Worm (Caenorhabditis elegans) whole organism, L1 larva: Measurements from ENCODE around the gene T05A7.1.

Experiments used
- C04F5.9 ChIP-seq: sonication (generic microtip); optimal IDR thresholded peaks from 2 replicates; lab custom pipeline; 2016; ENCODE audit warnings: missing genetic modification characterization, missing compliant biosample characterization
- C16A3.4 ChIP-seq: fragments of 150-350 bp; optimal IDR thresholded peaks from 2 replicates; lab custom pipeline; 2014; ENCODE audit warnings: missing biosample characterization, missing genetic modification characterization
- F16B12.6 ChIP-seq: fragments of 150-350 bp; optimal IDR thresholded peaks from 2 replicates; lab custom pipeline; 2014; ENCODE audit warnings: missing biosample characterization, missing genetic modification characterization
- Y116A8C.19 ChIP-seq: sonication (generic microtip); optimal IDR thresholded peaks from 2 replicates; lab custom pipeline; 2016; ENCODE audit warnings: missing compliant biosample characterization, missing genetic modification characterization, borderline replicate concordance
- aha-1 ChIP-seq: fragments of 150-350 bp; optimal IDR thresholded peaks from 2 replicates; lab custom pipeline; 2014; ENCODE audit warnings: missing biosample characterization, missing genetic modification characterization
- alr-1 ChIP-seq: fragments of 200-800 bp; sonication (Bioruptor generic); optimal IDR thresholded peaks from 2 replicates; lab custom pipeline; 2018; ENCODE audit warnings: borderline replicate concordance, mild to moderate bottlenecking, missing genetic modification characterization, missing compliant biosample characterization
- aly-2 ChIP-seq: fragments of 150-350 bp; optimal IDR thresholded peaks from 2 replicates; lab custom pipeline; 2014; ENCODE audit warnings: missing biosample characterization, missing genetic modification characterization
- blmp-1 ChIP-seq: fragments of 150-350 bp; optimal IDR thresholded peaks from 2 replicates; lab custom pipeline; 2014; ENCODE audit warnings: missing biosample characterization, missing genetic modification characterization
- ceh-63 ChIP-seq: fragments of 200-800 bp; sonication (Bioruptor generic); optimal IDR thresholded peaks from 2 replicates; lab custom pipeline; 2018; ENCODE audit warnings: mild to moderate bottlenecking, missing genetic modification characterization, missing compliant biosample characterization
- ceh-82 ChIP-seq, 3 experiments: fragments of 150-350 bp in 1 of 3; sonication (generic microtip) in 2 of 3; optimal IDR thresholded peaks; 2 replicates each; lab custom pipeline; 2014 to 2017; ENCODE audit warnings: missing biosample characterization in 3 of 3, missing genetic modification characterization in 3 of 3
- ceh-88 ChIP-seq: fragments of 200-800 bp; sonication (Bioruptor generic); IDR thresholded peaks from 2 replicates; pipeline ENCODE4 v1.3.6; 2022; ENCODE audit warnings: missing genetic modification characterization, missing compliant biosample characterization
- ceh-90 ChIP-seq: sonication (generic microtip); optimal IDR thresholded peaks from 2 replicates; lab custom pipeline; 2016; ENCODE audit warnings: missing genetic modification characterization, missing compliant biosample characterization
- dpl-1 ChIP-seq, 3 experiments: fragments of 150-350 bp in 2 of 3; sonication (generic microtip) in 1 of 3; optimal IDR thresholded peaks; 2 replicates each; lab custom pipeline; 2014 to 2017; ENCODE audit warnings: missing biosample characterization in 3 of 3, missing genetic modification characterization in 3 of 3, missing genetic modification reagents in 3 of 3
- dsc-1 ChIP-seq: sonication (generic microtip); optimal IDR thresholded peaks from 2 replicates; lab custom pipeline; 2016; ENCODE audit warnings: mild to moderate bottlenecking, missing genetic modification characterization, missing compliant biosample characterization
- efl-3 ChIP-seq: fragments of 200-800 bp; sonication (Bioruptor generic); optimal IDR thresholded peaks from 2 replicates; lab custom pipeline; 2018; ENCODE audit warnings: mild to moderate bottlenecking, missing genetic modification characterization, missing compliant biosample characterization
- egl-13 ChIP-seq: sonication (generic microtip); optimal IDR thresholded peaks from 2 replicates; lab custom pipeline; 2016; ENCODE audit warnings: missing genotype, missing genetic modification reagents, missing genetic modification characterization, missing compliant biosample characterization
- egl-27 ChIP-seq, 2 experiments: fragments of 150-350 bp in 1 of 2; sonication (generic microtip); optimal IDR thresholded peaks; 3 replicates each; lab custom pipeline; 2017 to 2018; ENCODE audit warnings: missing biosample characterization in 2 of 2, missing genetic modification characterization in 2 of 2, missing genetic modification reagents in 2 of 2
- elt-2 ChIP-seq: sonication (generic microtip); optimal IDR thresholded peaks from 2 replicates; lab custom pipeline; 2016; ENCODE audit warnings: missing genetic modification characterization, mild to moderate bottlenecking, inconsistent platforms, missing compliant biosample characterization, missing genetic modification reagents
- elt-3 ChIP-seq, 6 experiments: fragments of 150-350 bp in 1 of 6; sonication (generic microtip); optimal IDR thresholded peaks; 2 replicates each; lab custom pipeline; 2017 to 2018; ENCODE audit warnings: missing biosample characterization in 6 of 6, missing genetic modification characterization in 6 of 6, inconsistent platforms in 1 of 6
- ets-5 ChIP-seq: fragments of 200-800 bp; sonication (Bioruptor generic); IDR thresholded peaks from 2 replicates; pipeline ENCODE4 v1.3.6; 2022; ENCODE audit warnings: missing genetic modification characterization, missing compliant biosample characterization
- fkh-10 ChIP-seq: sonication (generic microtip); optimal IDR thresholded peaks from 2 replicates; lab custom pipeline; 2017; ENCODE audit warnings: missing biosample characterization, missing genetic modification reagents, missing genetic modification characterization
- fkh-4 ChIP-seq: sonication (generic microtip); optimal IDR thresholded peaks from 2 replicates; lab custom pipeline; 2016; ENCODE audit warnings: missing compliant biosample characterization, missing genetic modification characterization, borderline replicate concordance
- fkh-8 ChIP-seq: sonication (generic microtip); optimal IDR thresholded peaks from 2 replicates; lab custom pipeline; 2016; ENCODE audit warnings: mild to moderate bottlenecking, missing genetic modification characterization, missing compliant biosample characterization
- fos-1 ChIP-seq: fragments of 150-350 bp; optimal IDR thresholded peaks from 2 replicates; lab custom pipeline; 2014; ENCODE audit warnings: missing biosample characterization, missing genetic modification characterization
- hlh-17 ChIP-seq: fragments of 200-800 bp; sonication (Bioruptor generic); optimal IDR thresholded peaks from 2 replicates; lab custom pipeline; 2018; ENCODE audit warnings: missing genetic modification characterization, mild to moderate bottlenecking, missing compliant biosample characterization, moderate library complexity, borderline replicate concordance
- hlh-4 ChIP-seq: sonication (generic microtip); optimal IDR thresholded peaks from 2 replicates; lab custom pipeline; 2016; ENCODE audit warnings: mild to moderate bottlenecking, missing genetic modification characterization, missing compliant biosample characterization
- isw-1 ChIP-seq: fragments of 200-800 bp; sonication (Bioruptor generic); IDR thresholded peaks from 2 replicates; pipeline ENCODE4 v1.3.6; 2022; ENCODE audit warnings: missing genetic modification characterization, missing compliant biosample characterization
- jun-1 ChIP-seq: fragments of 150-350 bp; optimal IDR thresholded peaks from 2 replicates; lab custom pipeline; 2014; ENCODE audit warnings: missing biosample characterization, missing genetic modification reagents, missing genetic modification characterization
- lin-13 ChIP-seq: fragments of 150-350 bp; optimal IDR thresholded peaks from 2 replicates; lab custom pipeline; 2014; ENCODE audit warnings: missing biosample characterization, missing genetic modification reagents, missing genetic modification characterization
- lin-14 ChIP-seq: fragments of 200-800 bp; sonication (Bioruptor generic); optimal IDR thresholded peaks from 2 replicates; lab custom pipeline; 2018; ENCODE audit warnings: mild to moderate bottlenecking, missing genetic modification characterization, moderate library complexity, missing compliant biosample characterization
- lin-35 ChIP-seq, 2 experiments: fragments of 150-350 bp; optimal IDR thresholded peaks; 2 replicates each; lab custom pipeline; 2014; ENCODE audit warnings: missing biosample characterization in 2 of 2, missing genetic modification characterization in 2 of 2, missing genetic modification reagents in 2 of 2
- lin-39 ChIP-seq: fragments of 150-350 bp; optimal IDR thresholded peaks from 2 replicates; lab custom pipeline; 2014; ENCODE audit warnings: missing biosample characterization, missing genetic modification reagents, missing genetic modification characterization
- lir-3 ChIP-seq: sonication (generic microtip); optimal IDR thresholded peaks from 2 replicates; lab custom pipeline; 2016; ENCODE audit warnings: mild to moderate bottlenecking, missing genetic modification characterization, moderate library complexity, missing compliant biosample characterization; ENCODE audit not compliant: poor library complexity
- mab-9 ChIP-seq: fragments of 200-800 bp; sonication (Bioruptor generic); IDR thresholded peaks from 2 replicates; pipeline ENCODE4 v1.3.6; 2022; ENCODE audit warnings: missing genetic modification reagents, missing genetic modification characterization, missing compliant biosample characterization
- mdl-1 ChIP-seq, 2 experiments: fragments of 150-350 bp; optimal IDR thresholded peaks; 2 replicates each; lab custom pipeline; 2014 to 2017; ENCODE audit warnings: missing biosample characterization in 2 of 2, missing genetic modification characterization in 2 of 2, inconsistent platforms in 1 of 2
- mef-2 ChIP-seq: fragments of 150-350 bp; optimal IDR thresholded peaks from 2 replicates; lab custom pipeline; 2014; ENCODE audit warnings: missing biosample characterization, missing genetic modification characterization
- mep-1 ChIP-seq: fragments of 150-350 bp; optimal IDR thresholded peaks from 2 replicates; lab custom pipeline; 2014; ENCODE audit warnings: missing biosample characterization, missing genetic modification characterization
- nhr-11 ChIP-seq: fragments of 150-350 bp; optimal IDR thresholded peaks from 2 replicates; lab custom pipeline; 2014; ENCODE audit warnings: missing biosample characterization, missing genetic modification characterization
- nhr-12 ChIP-seq: sonication (generic microtip); optimal IDR thresholded peaks from 2 replicates; lab custom pipeline; 2017; ENCODE audit warnings: missing biosample characterization, missing genetic modification characterization
- nhr-19 ChIP-seq: fragments of 200-800 bp; sonication (Bioruptor generic); conservative IDR thresholded peaks from 2 replicates; pipeline ENCODE4 v1.3.6; 2022; ENCODE audit warnings: missing genetic modification characterization, missing compliant biosample characterization
- nhr-47 ChIP-seq: sonication (generic microtip); optimal IDR thresholded peaks from 2 replicates; lab custom pipeline; 2016; ENCODE audit warnings: mild to moderate bottlenecking, missing genetic modification characterization, moderate library complexity, missing compliant biosample characterization
- nhr-85 ChIP-seq: sonication (generic microtip); peaks from one replicate; lab custom pipeline; 2016; ENCODE audit warnings: missing genetic modification characterization, inconsistent platforms, missing compliant biosample characterization
- nhr-90 ChIP-seq: sonication (generic microtip); optimal IDR thresholded peaks from 2 replicates; lab custom pipeline; 2016; ENCODE audit warnings: mild to moderate bottlenecking, missing genetic modification characterization, missing compliant biosample characterization; ENCODE audit not compliant: poor library complexity
- skn-1 ChIP-seq: fragments of 150-350 bp; optimal IDR thresholded peaks from 2 replicates; lab custom pipeline; 2014; ENCODE audit warnings: missing biosample characterization, missing genetic modification characterization
- snpc-4 ChIP-seq: fragments of 150-350 bp; optimal IDR thresholded peaks from 2 replicates; lab custom pipeline; 2014; ENCODE audit warnings: missing biosample characterization, missing genetic modification characterization
- sox-4 ChIP-seq: sonication (generic microtip); optimal IDR thresholded peaks from 2 replicates; lab custom pipeline; 2016; ENCODE audit warnings: missing genetic modification characterization, missing compliant biosample characterization
- tlp-1 ChIP-seq: fragments of 150-350 bp; optimal IDR thresholded peaks from 2 replicates; lab custom pipeline; 2014; ENCODE audit warnings: missing biosample characterization, missing genetic modification characterization
- unc-86 ChIP-seq: sonication (generic microtip); optimal IDR thresholded peaks from 2 replicates; lab custom pipeline; 2016; ENCODE audit warnings: missing genetic modification characterization, missing compliant biosample characterization
- xbp-1 ChIP-seq: sonication (generic microtip); optimal IDR thresholded peaks from 2 replicates; lab custom pipeline; 2016; ENCODE audit warnings: missing genetic modification characterization, missing compliant biosample characterization
- zip-4 ChIP-seq: fragments of 200-800 bp; sonication (Bioruptor generic); optimal IDR thresholded peaks from 2 replicates; lab custom pipeline; 2018; ENCODE audit warnings: mild to moderate bottlenecking, missing genetic modification characterization, moderate library complexity, missing compliant biosample characterization
- ztf-11 ChIP-seq, 2 experiments: sonication (generic microtip); optimal IDR thresholded peaks; 2 replicates each; lab custom pipeline; 2016 to 2017; ENCODE audit warnings: missing genetic modification characterization in 2 of 2, missing biosample characterization in 1 of 2, missing compliant biosample characterization in 1 of 2
- ztf-4 ChIP-seq: fragments of 150-350 bp; optimal IDR thresholded peaks from 2 replicates; lab custom pipeline; 2014; ENCODE audit warnings: missing biosample characterization, missing genetic modification characterization

Gene T05A7.1

ce11 chrII:4706359-4706871 lies 28.4 kb downstream of the T05A7.1 start, which contains the start of the genes F10G7.9 and tsn-1 (continued):
- TF ChIP-seq unc-86, result peak; percentile 33
- TF ChIP-seq ets-5 (GFP tag; lab: Robert Waterston, UW), result no peak
- TF ChIP-seq F16B12.6 (tag; lab: Kevin White, UChicago), result peak; percentile 41
- no peak for TF ChIP-seq elt-3 (tag; optimal IDR thresholded peaks at IDR 0.05; lab: Kevin White, UChicago)
- no peak for TF ChIP-seq ceh-63 (GFP tag; lab: Kevin White, UChicago)
- TF ChIP-seq C04F5.9, result no peak
- no peak for TF ChIP-seq nhr-12
- peak; percentile 37 for TF ChIP-seq elt-2 (tag; lab: Kevin White, UChicago)
- TF ChIP-seq lin-13 (GFP tag; lab: Kevin White, UChicago), result peak; percentile 50
- TF ChIP-seq blmp-1, result no peak
- TF ChIP-seq ceh-88 (GFP tag; lab: Robert Waterston, UW), result no peak
- no peak for TF ChIP-seq zip-4 (GFP tag; lab: Kevin White, UChicago)
- TF ChIP-seq mab-9, result no peak
- no peak for TF ChIP-seq aly-2 (tag; lab: Kevin White, UChicago)
- no peak for TF ChIP-seq nhr-11
- no peak for TF ChIP-seq hlh-17 (GFP tag; lab: Kevin White, UChicago)
- peak; percentile 66 for TF ChIP-seq nhr-47 (tag; lab: Kevin White, UChicago)
- peak; percentile 48 for TF ChIP-seq C16A3.4
- TF ChIP-seq mdl-1 (tag; optimal IDR thresholded peaks at IDR 0.05; lab: Kevin White, UChicago), result peak in 1 of 2 experiments; percentile 59
- peak; percentile 74 for TF ChIP-seq nhr-85 (tag; lab: Kevin White, UChicago)
- TF ChIP-seq dpl-1 (GFP tag; optimal IDR thresholded peaks at IDR 0.05; lab: Kevin White, UChicago), result peak; percentile 57 to 76 (median 72)
- TF ChIP-seq nhr-19, result peak; percentile 44; the same call in 1 of the 2 replicates
- TF ChIP-seq lin-14 (GFP tag; lab: Kevin White, UChicago), result peak; percentile 68
- TF ChIP-seq hlh-4 (tag; lab: Kevin White, UChicago), result no peak
- TF ChIP-seq lin-35 (GFP tag; optimal IDR thresholded peaks at IDR 0.05; lab: Kevin White, UChicago), result peak; percentile 61 to 86
- no peak for TF ChIP-seq lir-3 (tag; lab: Kevin White, UChicago)
- peak; percentile 21 to 62 (median 38) for TF ChIP-seq ceh-82 (tag; optimal IDR thresholded peaks at IDR 0.05; lab: Kevin White, UChicago)
- no peak for TF ChIP-seq alr-1
- TF ChIP-seq dsc-1 (tag; lab: Kevin White, UChicago), result no peak
- peak; percentile 59 for TF ChIP-seq skn-1 (tag; lab: Kevin White, UChicago)
- TF ChIP-seq fkh-4 (tag; lab: Kevin White, UChicago), result no peak
- TF ChIP-seq jun-1 (tag; lab: Kevin White, UChicago), result no peak
- no peak for TF ChIP-seq snpc-4 (tag; lab: Kevin White, UChicago)
- no peak for TF ChIP-seq mep-1 (tag; lab: Kevin White, UChicago)
- no peak for TF ChIP-seq mef-2 (tag; lab: Kevin White, UChicago)
- TF ChIP-seq sox-4 (tag; lab: Kevin White, UChicago), result no peak
- no peak for TF ChIP-seq fkh-10 (GFP tag; lab: Kevin White, UChicago)
- TF ChIP-seq lin-39, result no peak
- TF ChIP-seq egl-13 (tag; lab: Kevin White, UChicago), result no peak
- no peak for TF ChIP-seq ztf-4 (tag; lab: Kevin White, UChicago)
- no peak for TF ChIP-seq fos-1 (tag; lab: Kevin White, UChicago)
- TF ChIP-seq fkh-8 (tag; lab: Kevin White, UChicago), result no peak
- TF ChIP-seq ztf-11 (tag; optimal IDR thresholded peaks at IDR 0.05; lab: Kevin White, UChicago), result no peak
- no peak for TF ChIP-seq egl-27 (tag; optimal IDR thresholded peaks at IDR 0.05; lab: Kevin White, UChicago)
- TF ChIP-seq ceh-90 (tag; lab: Kevin White, UChicago), result no peak
- TF ChIP-seq aha-1 (tag; lab: Kevin White, UChicago), result no peak
- TF ChIP-seq xbp-1 (tag; lab: Kevin White, UChicago), result peak; percentile 49
- peak; percentile 2 for TF ChIP-seq nhr-90 (tag; lab: Kevin White, UChicago)
- TF ChIP-seq Y116A8C.19, result no peak
- peak; percentile 50 for TF ChIP-seq isw-1 (GFP tag; lab: Robert Waterston, UW)
- TF ChIP-seq tlp-1 (tag; lab: Kevin White, UChicago), result no peak
- no peak for TF ChIP-seq efl-3 (GFP tag; lab: Kevin White, UChicago)
